Fruit fly (Drosophila melanogaster) whole organism, pupa: ENCODE measurements around the gene CG42747.
A peak's percentile ranks its signal among the peaks of the same experiment; 100 is the strongest.

Source experiments
- CG10348 ChIP-seq: fragments of 200-800 bp; sonication (Bioruptor generic); IDR thresholded peaks from 2 replicates; pipeline ENCODE4 v1.3.6; 2022; ENCODE audit warnings: missing biosample characterization, missing genetic modification characterization
- CG12605 ChIP-seq: fragments of 200-800 bp; sonication (Bioruptor generic); IDR thresholded peaks from 2 replicates; pipeline ENCODE4 v1.3.6; 2022; ENCODE audit warnings: missing biosample characterization, missing genetic modification characterization
- CG13204 ChIP-seq: fragments of 200-800 bp; sonication (Bioruptor generic); optimal IDR thresholded peaks from 2 replicates; lab custom pipeline; 2018; ENCODE audit warnings: missing biosample characterization, mild to moderate bottlenecking, missing genetic modification characterization, moderate library complexity
- CG14655 ChIP-seq: fragments of 200-800 bp; sonication (Bioruptor generic); optimal IDR thresholded peaks from 3 replicates; lab custom pipeline; 2017; ENCODE audit warnings: mild to moderate bottlenecking, missing biosample characterization, missing genetic modification reagents, missing genetic modification characterization
- CG15710 ChIP-seq: fragments of 200-800 bp; sonication (Bioruptor generic); optimal IDR thresholded peaks from 2 replicates; lab custom pipeline; 2018; ENCODE audit warnings: missing biosample characterization, mild to moderate bottlenecking, missing genetic modification characterization, moderate library complexity
- CG17806 ChIP-seq: fragments of 200-800 bp; sonication (Bioruptor generic); optimal IDR thresholded peaks from 2 replicates; lab custom pipeline; 2018; ENCODE audit warnings: missing biosample characterization, mild to moderate bottlenecking, missing genetic modification characterization, moderate library complexity
- CG32121 ChIP-seq: fragments of 200-800 bp; sonication (Bioruptor generic); IDR thresholded peaks from 2 replicates; pipeline ENCODE4 v1.3.6; 2022; ENCODE audit warnings: missing biosample characterization, missing genetic modification characterization
- CG34367 ChIP-seq: fragments of 200-800 bp; sonication (Bioruptor generic); optimal IDR thresholded peaks from 2 replicates; lab custom pipeline; 2018; ENCODE audit warnings: missing biosample characterization, mild to moderate bottlenecking, missing genetic modification characterization
- CG4496 ChIP-seq: fragments of 200-800 bp; sonication (Bioruptor generic); IDR thresholded peaks from 3 replicates; pipeline ENCODE4 v1.3.6; 2022; ENCODE audit warnings: missing biosample characterization, missing genetic modification characterization
- CG8159 ChIP-seq: fragments of 200-800 bp; sonication (Bioruptor generic); optimal IDR thresholded peaks from 3 replicates; lab custom pipeline; 2018; ENCODE audit warnings: missing biosample characterization, mild to moderate bottlenecking, missing genetic modification characterization, moderate library complexity
- CG8301 ChIP-seq: fragments of 200-800 bp; sonication (Bioruptor generic); optimal IDR thresholded peaks from 2 replicates; lab custom pipeline; 2018; ENCODE audit warnings: missing biosample characterization, mild to moderate bottlenecking, missing genetic modification characterization
- CG9948 ChIP-seq: fragments of 200-800 bp; sonication (Bioruptor generic); optimal IDR thresholded peaks from 2 replicates; lab custom pipeline; 2018; ENCODE audit warnings: missing biosample characterization, mild to moderate bottlenecking, missing genetic modification characterization, moderate library complexity
- D1 ChIP-seq: fragments of 200-800 bp; sonication (Bioruptor generic); optimal IDR thresholded peaks from 2 replicates; lab custom pipeline; 2018; ENCODE audit warnings: missing biosample characterization, mild to moderate bottlenecking, missing genetic modification characterization, moderate library complexity
- EcR ChIP-seq: fragments of 200-800 bp; sonication (Bioruptor generic); optimal IDR thresholded peaks from 3 replicates; lab custom pipeline; 2019; ENCODE audit warnings: missing biosample characterization, missing genetic modification characterization, mild to moderate bottlenecking, moderate library complexity, missing genetic modification reagents
- Ets98B ChIP-seq: fragments of 200-800 bp; sonication (Bioruptor generic); IDR thresholded peaks from 2 replicates; pipeline ENCODE4 v1.3.6; 2022; ENCODE audit warnings: missing biosample characterization, missing genetic modification characterization
- Pif1A ChIP-seq: fragments of 200-800 bp; sonication (Bioruptor generic); optimal IDR thresholded peaks from 3 replicates; lab custom pipeline; 2016; ENCODE audit warnings: missing biosample characterization, missing genetic modification characterization
- Pif1B ChIP-seq: fragments of 200-800 bp; sonication (Bioruptor generic); optimal IDR thresholded peaks from 3 replicates; lab custom pipeline; 2016; ENCODE audit warnings: missing biosample characterization, missing genetic modification characterization
- Snoo ChIP-seq: fragments of 200-800 bp; sonication (Bioruptor generic); optimal IDR thresholded peaks from 3 replicates; lab custom pipeline; 2017; ENCODE audit warnings: missing biosample characterization, mild to moderate bottlenecking, missing genetic modification characterization, inconsistent platforms
- fd96Ca ChIP-seq: fragments of 200-800 bp; sonication (Bioruptor generic); IDR thresholded peaks from 3 replicates; pipeline ENCODE4 v1.3.6; 2022; ENCODE audit warnings: missing biosample characterization, missing genetic modification characterization
- gl ChIP-seq: fragments of 200-800 bp; sonication (Bioruptor generic); optimal IDR thresholded peaks from 2 replicates; lab custom pipeline; 2018; ENCODE audit warnings: missing biosample characterization, mild to moderate bottlenecking, missing genetic modification characterization
- rn ChIP-seq: fragments of 200-800 bp; sonication (Bioruptor generic); IDR thresholded peaks from 2 replicates; pipeline ENCODE4 v1.3.6; 2022; ENCODE audit warnings: missing biosample characterization, missing genetic modification characterization

Gene CG42747

DNA sequence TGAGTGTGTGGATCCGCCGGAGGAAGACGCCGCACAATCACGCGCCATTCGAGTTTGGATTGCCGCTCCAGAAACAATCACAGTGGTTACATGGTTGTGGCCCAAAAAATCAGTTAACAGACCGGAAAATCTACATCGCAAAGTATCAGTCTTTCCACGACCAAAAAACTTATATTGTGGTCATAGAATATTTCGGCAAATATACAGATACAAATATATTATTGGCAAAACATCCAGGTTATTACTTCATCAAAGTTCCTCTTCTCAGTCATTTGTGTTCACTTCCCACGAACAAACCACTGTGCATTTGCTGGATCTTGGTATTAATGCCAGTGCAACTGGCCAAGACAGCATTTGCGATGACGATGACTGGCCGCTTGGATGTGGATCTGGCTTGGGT is 57.5 kb downstream of the CG42747 start:
- TF ChIP-seq CG14655 (peak; percentile 76), fd96Ca (peak; percentile 29; the same call in 2 of the 3 replicates), CG4496 (GFP tag; lab: Robert Waterston, UW) (no peak), CG8301 (peak; percentile 73), CG10348 (GFP tag; lab: Robert Waterston, UW) (no peak), Ets98B (GFP tag; lab: Robert Waterston, UW) (peak; percentile 27; the same call in 1 of the 2 replicates), CG12605 (GFP tag; lab: Robert Waterston, UW) (no peak), D1 (no peak), CG9948 (peak; percentile 76), rn (GFP tag; lab: Robert Waterston, UW) (no peak), gl (no peak), Pif1A (GFP tag; lab: Kevin White, UChicago) (peak; percentile 61), CG32121 (no peak), CG13204 (GFP tag; lab: Kevin White, UChicago) (peak; percentile 34), CG34367 (tag; lab: Kevin White, UChicago) (peak; percentile 63), Pif1B (GFP tag; lab: Kevin White, UChicago) (peak; percentile 68), CG8159 (tag; lab: Kevin White, UChicago) (peak; percentile 73), CG17806 (tag; lab: Kevin White, UChicago) (peak; percentile 68), EcR (GFP tag; lab: Kevin White, UChicago) (no peak), CG15710 (tag; lab: Kevin White, UChicago) (peak; percentile 65), Snoo (tag; lab: Kevin White, UChicago) (no peak)

DNA sequence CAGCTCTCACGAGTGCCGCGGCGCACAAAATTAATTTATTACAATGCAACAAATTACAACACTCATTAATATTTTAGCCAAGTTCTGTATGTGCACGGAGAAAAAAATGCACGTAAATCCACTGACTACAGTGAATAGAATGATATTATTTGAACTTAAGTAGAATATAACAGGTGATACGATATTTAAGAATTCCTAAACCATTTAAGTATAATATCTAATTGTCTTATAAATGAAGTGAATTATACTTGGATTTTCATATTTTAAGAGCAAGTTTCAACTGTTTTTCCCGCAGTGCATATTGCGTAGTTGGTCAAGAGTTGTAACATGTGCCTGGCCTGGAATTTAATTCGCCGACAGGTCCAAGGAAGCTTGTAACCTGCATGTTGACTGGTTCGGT is 58.3 kb downstream of the CG42747 start:
- TF ChIP-seq D1 (peak; percentile 56), CG8159 (tag; lab: Kevin White, UChicago) (peak; percentile 78), EcR (GFP tag; lab: Kevin White, UChicago) (no peak), CG14655 (peak; percentile 68), CG4496 (GFP tag; lab: Robert Waterston, UW) (no peak), CG32121 (peak; percentile 16; the same call in 1 of the 2 replicates), CG9948 (peak; percentile 78), CG10348 (GFP tag; lab: Robert Waterston, UW) (no peak), Pif1A (GFP tag; lab: Kevin White, UChicago) (peak; percentile 60), CG34367 (tag; lab: Kevin White, UChicago) (peak; percentile 63), Snoo (tag; lab: Kevin White, UChicago) (no peak), fd96Ca (no peak), Pif1B (GFP tag; lab: Kevin White, UChicago) (peak; percentile 28), CG13204 (GFP tag; lab: Kevin White, UChicago) (peak; percentile 17), rn (GFP tag; lab: Robert Waterston, UW) (no peak), gl (peak; percentile 40), CG12605 (GFP tag; lab: Robert Waterston, UW) (no peak), CG15710 (tag; lab: Kevin White, UChicago) (peak; percentile 76), CG8301 (peak; percentile 48), CG17806 (tag; lab: Kevin White, UChicago) (peak; percentile 77)

DNA sequence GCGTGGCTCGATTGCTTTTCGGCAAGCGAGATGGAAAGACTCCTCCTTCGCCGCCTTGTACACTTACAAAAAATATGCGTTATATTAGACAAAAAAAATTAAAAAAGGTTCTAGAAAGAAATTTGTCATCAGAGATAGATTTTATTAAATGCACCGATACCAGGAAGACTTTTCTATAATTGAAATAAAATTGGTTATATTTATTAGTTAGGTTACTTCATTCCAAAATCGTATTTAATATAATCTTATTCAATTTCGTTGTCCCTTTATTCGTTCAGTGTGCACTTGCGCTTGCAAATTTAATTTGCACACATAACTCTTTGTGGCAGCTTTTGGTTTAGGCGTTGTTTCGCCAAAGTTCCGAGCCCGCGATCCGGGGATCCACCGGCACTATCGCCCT is 61.8 kb downstream of the CG42747 start:
- TF ChIP-seq CG9948: peak; percentile 8
- TF ChIP-seq Snoo (tag; lab: Kevin White, UChicago): no peak

DNA sequence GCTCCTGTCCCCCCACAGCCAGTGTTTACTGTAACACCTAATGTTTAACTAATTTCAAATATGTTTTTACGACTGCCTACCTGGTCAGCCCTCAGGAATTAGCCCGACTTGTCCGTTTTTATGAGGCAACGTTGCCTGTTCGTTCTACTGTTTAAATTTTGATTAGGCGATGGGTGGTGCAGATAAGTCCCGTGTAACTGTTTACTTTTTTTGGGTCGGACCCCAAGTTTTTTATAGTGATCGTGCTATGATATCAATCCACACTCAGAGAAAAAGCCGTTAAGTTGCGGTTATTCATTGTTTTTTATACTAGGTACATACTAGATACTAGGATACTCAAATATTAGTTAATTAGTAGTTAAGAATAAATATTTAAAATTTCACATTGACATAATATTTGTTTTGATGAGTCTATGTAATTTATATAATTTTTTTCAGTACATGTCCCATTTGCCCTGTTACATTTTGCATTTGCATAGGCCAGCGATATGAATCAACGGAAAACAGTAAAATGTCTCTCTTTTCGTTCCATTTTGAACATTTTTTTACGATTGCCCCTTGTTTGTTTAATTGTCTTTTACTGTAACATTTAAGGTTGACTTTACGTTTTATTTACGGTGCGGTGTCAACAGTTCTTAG is 67.4 kb downstream of the CG42747 start:
- no peak for TF ChIP-seq CG15710 (tag; lab: Kevin White, UChicago)
- no peak for TF ChIP-seq gl
- TF ChIP-seq CG9948: no peak
- TF ChIP-seq CG8159 (tag; lab: Kevin White, UChicago): no peak
- TF ChIP-seq Pif1B (GFP tag; lab: Kevin White, UChicago): no peak
- no peak for TF ChIP-seq fd96Ca
- no peak for TF ChIP-seq CG12605 (GFP tag; lab: Robert Waterston, UW)
- TF ChIP-seq CG17806 (tag; lab: Kevin White, UChicago): no peak
- TF ChIP-seq CG13204 (GFP tag; lab: Kevin White, UChicago): no peak
- no peak for TF ChIP-seq CG32121
- TF ChIP-seq Snoo (tag; lab: Kevin White, UChicago): no peak
- TF ChIP-seq CG8301: no peak
- TF ChIP-seq D1: no peak
- TF ChIP-seq, all 21 proteins: peak for 0

DNA sequence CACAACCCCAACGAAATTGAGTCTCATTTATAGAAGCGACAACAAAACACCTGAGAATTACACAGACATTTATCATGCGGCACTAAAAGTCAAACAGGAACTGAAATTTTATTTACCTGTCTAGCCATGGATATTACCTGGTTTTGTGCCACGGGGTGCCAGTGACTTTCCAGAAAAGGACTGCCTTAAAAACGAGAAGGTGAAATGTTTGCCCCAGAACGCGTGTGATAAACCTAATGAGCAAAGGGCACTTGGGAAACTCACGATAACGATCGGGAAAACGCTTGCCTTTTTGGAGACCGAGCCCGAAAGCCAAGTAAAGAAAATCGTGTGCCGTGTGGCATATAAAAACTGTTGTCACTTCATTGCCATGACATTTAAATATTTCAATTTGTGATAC is 69.1 kb downstream of the CG42747 start:
- TF ChIP-seq Pif1B (GFP tag; lab: Kevin White, UChicago) (no peak), CG34367 (tag; lab: Kevin White, UChicago) (no peak), fd96Ca (no peak), CG10348 (GFP tag; lab: Robert Waterston, UW) (no peak)
- TF ChIP-seq, all 21 proteins: peak for 0

DNA sequence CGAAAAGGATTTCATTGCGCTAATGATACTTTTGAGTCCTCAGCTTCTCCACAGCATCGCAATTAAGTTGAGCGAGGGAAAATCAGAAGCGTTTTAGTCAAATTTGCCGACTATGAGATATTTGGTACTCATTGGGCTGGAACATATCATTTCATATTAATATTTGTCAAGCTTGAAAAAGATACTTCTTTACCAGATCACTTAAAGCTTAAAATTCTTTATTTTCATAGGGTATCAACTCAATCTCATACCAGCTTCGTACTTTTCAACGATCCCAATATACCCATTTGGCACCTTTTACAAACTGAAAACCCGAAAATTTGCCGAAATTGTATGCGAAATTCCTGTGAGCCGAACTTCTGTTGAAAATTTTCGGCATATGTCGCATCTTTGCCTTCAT is 71.4 kb downstream of the CG42747 start:
- no peak for TF ChIP-seq Pif1A (GFP tag; lab: Kevin White, UChicago)
- peak; percentile 55 for TF ChIP-seq Snoo (tag; lab: Kevin White, UChicago)
- no peak for TF ChIP-seq CG8159 (tag; lab: Kevin White, UChicago)
